Worm (Caenorhabditis elegans) whole organism, young adult: ENCODE results near the gene ztf-20.

Source experiments
- B0019.2 ChIP-seq: fragments of 200-800 bp; sonication (Bioruptor generic); conservative IDR thresholded peaks from 2 replicates; pipeline ENCODE4 v1.3.6; 2022; ENCODE audit warnings: missing genetic modification reagents, missing genetic modification characterization, missing compliant biosample characterization
- B0261.1 ChIP-seq: sonication (generic microtip); optimal IDR thresholded peaks from 2 replicates; lab custom pipeline; 2016; ENCODE audit warnings: mild to moderate bottlenecking, missing genetic modification characterization, moderate library complexity, missing compliant biosample characterization
- B0336.3 ChIP-seq: fragments of 200-800 bp; sonication (Bioruptor generic); IDR thresholded peaks from 2 replicates; pipeline ENCODE4 v1.3.6; 2022; ENCODE audit warnings: missing genetic modification characterization, missing compliant biosample characterization
- F22D6.2 ChIP-seq: sonication (generic microtip); optimal IDR thresholded peaks from 2 replicates; lab custom pipeline; 2016; ENCODE audit warnings: mild to moderate bottlenecking, missing genetic modification characterization, missing compliant biosample characterization
- F33H1.4 ChIP-seq: fragments of 200-800 bp; sonication (Bioruptor generic); IDR thresholded peaks from 2 replicates; pipeline ENCODE4 v1.3.6; 2022; ENCODE audit warnings: missing genetic modification reagents, missing genetic modification characterization, missing compliant biosample characterization
- F55B11.4 ChIP-seq: sonication (generic microtip); optimal IDR thresholded peaks from 2 replicates; lab custom pipeline; 2016; ENCODE audit warnings: missing compliant biosample characterization, missing genetic modification characterization, borderline replicate concordance; ENCODE audit not compliant: insufficient read depth
- F57A8.1 ChIP-seq: fragments of 200-800 bp; sonication (Bioruptor generic); optimal IDR thresholded peaks from 2 replicates; lab custom pipeline; 2018; ENCODE audit warnings: mild to moderate bottlenecking, missing genetic modification characterization, moderate library complexity, missing compliant biosample characterization
- atf-7 ChIP-seq: sonication (generic microtip); optimal IDR thresholded peaks from 2 replicates; lab custom pipeline; 2017; ENCODE audit warnings: mild to moderate bottlenecking, missing genetic modification characterization, missing compliant biosample characterization
- attf-6 ChIP-seq: fragments of 200-800 bp; sonication (Bioruptor generic); IDR thresholded peaks from 2 replicates; pipeline ENCODE4 v1.3.6; 2022; ENCODE audit warnings: missing genetic modification reagents, missing genetic modification characterization, missing compliant biosample characterization
- bed-1 ChIP-seq: fragments of 200-800 bp; sonication (Bioruptor generic); IDR thresholded peaks from 2 replicates; pipeline ENCODE4 v1.3.6; 2022; ENCODE audit warnings: missing genetic modification reagents, missing genetic modification characterization, missing compliant biosample characterization
- ccch-3 ChIP-seq: fragments of 200-800 bp; sonication (Bioruptor generic); optimal IDR thresholded peaks from 2 replicates; lab custom pipeline; 2018; ENCODE audit warnings: mild to moderate bottlenecking, missing genetic modification characterization, missing compliant biosample characterization
- cebp-2 ChIP-seq: fragments of 200-800 bp; sonication (Bioruptor generic); IDR thresholded peaks from 2 replicates; pipeline ENCODE4 v1.3.6; 2022; ENCODE audit warnings: missing genetic modification characterization, missing compliant biosample characterization
- chd-7 ChIP-seq: sonication (generic microtip); optimal IDR thresholded peaks from 2 replicates; lab custom pipeline; 2016; ENCODE audit warnings: mild to moderate bottlenecking, missing genetic modification characterization, moderate library complexity, missing compliant biosample characterization
- die-1 ChIP-seq: sonication (generic microtip); optimal IDR thresholded peaks from 2 replicates; lab custom pipeline; 2016; ENCODE audit warnings: missing genotype, mild to moderate bottlenecking, missing genetic modification characterization, missing compliant biosample characterization
- dox-1 ChIP-seq: fragments of 200-800 bp; sonication (Bioruptor generic); IDR thresholded peaks from 2 replicates; pipeline ENCODE4 v1.3.6; 2022; ENCODE audit warnings: missing genetic modification reagents, missing genetic modification characterization, missing compliant biosample characterization
- dpff-1 ChIP-seq: sonication (generic microtip); optimal IDR thresholded peaks from 2 replicates; lab custom pipeline; 2017; ENCODE audit warnings: mild to moderate bottlenecking, missing genetic modification characterization, missing compliant biosample characterization
- ekl-4 ChIP-seq: fragments of 200-800 bp; sonication (Bioruptor generic); IDR thresholded peaks from 2 replicates; pipeline ENCODE4 v1.3.6; 2022; ENCODE audit warnings: missing genetic modification reagents, missing genetic modification characterization, missing compliant biosample characterization
- hlh-26 ChIP-seq: fragments of 200-800 bp; sonication (Bioruptor generic); conservative IDR thresholded peaks from 2 replicates; pipeline ENCODE4 v1.3.6; 2022; ENCODE audit warnings: missing genetic modification reagents, missing genetic modification characterization, missing compliant biosample characterization
- hmg-20 ChIP-seq: fragments of 200-800 bp; sonication (Bioruptor generic); IDR thresholded peaks from 2 replicates; pipeline ENCODE4 v1.3.6; 2022; ENCODE audit warnings: missing genetic modification reagents, missing genetic modification characterization, missing compliant biosample characterization
- let-526 ChIP-seq: fragments of 200-800 bp; sonication (Bioruptor generic); IDR thresholded peaks from 2 replicates; pipeline ENCODE4 v1.3.6; 2022; ENCODE audit warnings: missing genetic modification reagents, missing genetic modification characterization, missing compliant biosample characterization
- lin-26 ChIP-seq: fragments of 200-800 bp; sonication (Bioruptor generic); IDR thresholded peaks from 2 replicates; pipeline ENCODE4 v1.3.6; 2022; ENCODE audit warnings: missing genetic modification reagents, missing genetic modification characterization, missing compliant biosample characterization
- lin-40 ChIP-seq: sonication (generic microtip); optimal IDR thresholded peaks from 2 replicates; lab custom pipeline; 2016; ENCODE audit warnings: missing genetic modification characterization, mild to moderate bottlenecking, missing compliant biosample characterization, missing genotype, missing genetic modification reagents
- lsy-27 ChIP-seq: sonication (generic microtip); optimal IDR thresholded peaks from 2 replicates; lab custom pipeline; 2017; ENCODE audit warnings: missing genetic modification characterization, mild to moderate bottlenecking, missing compliant biosample characterization, antibody characterized with exemption, missing genotype, borderline replicate concordance; ENCODE audit not compliant: insufficient read depth
- madf-8 ChIP-seq: fragments of 200-800 bp; sonication (Bioruptor generic); conservative IDR thresholded peaks from 2 replicates; pipeline ENCODE4 v1.3.6; 2022; ENCODE audit warnings: missing genetic modification reagents, missing genetic modification characterization, missing compliant biosample characterization
- mel-28 ChIP-seq: sonication (generic microtip); optimal IDR thresholded peaks from 2 replicates; lab custom pipeline; 2016; ENCODE audit warnings: borderline replicate concordance, mild to moderate bottlenecking, missing genetic modification characterization, missing compliant biosample characterization
- mxl-1 ChIP-seq: sonication (generic microtip); optimal IDR thresholded peaks from 2 replicates; lab custom pipeline; 2016; ENCODE audit warnings: missing genetic modification characterization, missing compliant biosample characterization
- nfya-1 ChIP-seq: sonication (generic microtip); optimal IDR thresholded peaks from 2 replicates; lab custom pipeline; 2017; ENCODE audit warnings: antibody characterized with exemption, missing compliant biosample characterization, missing genetic modification characterization, borderline replicate concordance; ENCODE audit not compliant: insufficient read depth
- nhr-80 ChIP-seq: sonication (generic microtip); optimal IDR thresholded peaks from 2 replicates; lab custom pipeline; 2016; ENCODE audit warnings: missing genetic modification characterization, missing compliant biosample characterization
- rec-8 ChIP-seq, 2 experiments: sonication (generic microtip); optimal IDR thresholded peaks; 2 replicates each; lab custom pipeline; 2016; ENCODE audit warnings: mild to moderate bottlenecking in 2 of 2, missing genetic modification characterization in 2 of 2, missing genetic modification reagents in 2 of 2, missing genotype in 2 of 2, missing biosample characterization in 1 of 2, missing compliant biosample characterization in 1 of 2, moderate library complexity in 1 of 2
- sea-2 ChIP-seq: fragments of 200-800 bp; sonication (Bioruptor generic); IDR thresholded peaks from 2 replicates; pipeline ENCODE4 v1.3.6; 2022; ENCODE audit warnings: missing genetic modification characterization, missing compliant biosample characterization
- snpc-4 ChIP-seq, 5 experiments: fragments of 150-350 bp in 1 of 5; sonication (generic microtip) in 4 of 5; optimal IDR thresholded peaks; 2 replicates each; lab custom pipeline; 2014 to 2018; ENCODE audit warnings: missing genetic modification characterization in 5 of 5, missing biosample characterization in 3 of 5, antibody characterized with exemption in 2 of 5, mild to moderate bottlenecking in 2 of 5, missing compliant biosample characterization in 2 of 5, missing genotype in 2 of 5, moderate library complexity in 2 of 5, missing genetic modification reagents in 1 of 5
- sptf-2 ChIP-seq: fragments of 200-800 bp; sonication (Bioruptor generic); optimal IDR thresholded peaks from 2 replicates; lab custom pipeline; 2018; ENCODE audit warnings: mild to moderate bottlenecking, missing genetic modification characterization, missing compliant biosample characterization
- unc-62 ChIP-seq: fragments of 150-350 bp; optimal IDR thresholded peaks from 2 replicates; lab custom pipeline; 2014; ENCODE audit warnings: missing biosample characterization, missing genetic modification reagents, missing genetic modification characterization
- zim-3 ChIP-seq: sonication (generic microtip); optimal IDR thresholded peaks from 2 replicates; lab custom pipeline; 2017; ENCODE audit warnings: mild to moderate bottlenecking, missing genetic modification characterization, moderate library complexity, missing compliant biosample characterization
- ztf-18 ChIP-seq: sonication (generic microtip); optimal IDR thresholded peaks from 2 replicates; lab custom pipeline; 2016; ENCODE audit warnings: missing genotype, mild to moderate bottlenecking, missing genetic modification characterization, missing compliant biosample characterization
- ztf-22 ChIP-seq: fragments of 200-800 bp; sonication (Bioruptor generic); optimal IDR thresholded peaks from 2 replicates; lab custom pipeline; 2018; ENCODE audit warnings: mild to moderate bottlenecking, missing genetic modification characterization, moderate library complexity, missing compliant biosample characterization
- ztf-25 ChIP-seq: fragments of 200-800 bp; sonication (Bioruptor generic); IDR thresholded peaks from 2 replicates; pipeline ENCODE4 v1.3.6; 2022; ENCODE audit warnings: missing genetic modification reagents, missing genetic modification characterization, missing compliant biosample characterization
- ztf-6 ChIP-seq: fragments of 200-800 bp; sonication (Bioruptor generic); IDR thresholded peaks from 2 replicates; pipeline ENCODE4 v1.3.6; 2022; ENCODE audit warnings: missing genetic modification reagents, missing genetic modification characterization, missing compliant biosample characterization

The ztf-20 gene

DNA sequence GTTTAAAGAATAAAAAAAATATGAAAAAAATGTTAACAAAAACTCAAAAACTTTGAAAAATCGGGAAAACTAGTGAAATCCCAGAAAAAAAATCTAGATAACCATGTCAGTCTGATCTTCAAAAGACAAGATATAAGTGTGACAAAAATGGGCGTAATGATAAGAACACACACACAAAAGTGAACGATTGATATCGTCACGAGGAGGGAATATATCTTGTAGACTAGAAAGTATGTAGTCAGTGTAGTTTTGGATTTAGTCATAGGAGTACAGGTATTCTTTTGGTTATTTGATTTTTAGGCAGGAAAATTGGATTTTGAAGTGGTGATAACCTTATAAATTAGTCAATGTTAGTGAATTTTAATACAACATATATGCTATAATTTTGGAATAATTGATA is 25.4 kb downstream of the ztf-20 start:
- TF ChIP-seq dpff-1 (no peak), F57A8.1 (GFP tag; lab: Kevin White, UChicago) (no peak), cebp-2 (no peak), F22D6.2 (tag; lab: Kevin White, UChicago) (no peak), mxl-1 (tag; lab: Kevin White, UChicago) (no peak), ztf-6 (GFP tag; lab: Robert Waterston, UW) (no peak), B0261.1 (no peak), F55B11.4 (tag; lab: Kevin White, UChicago) (no peak), ztf-22 (no peak), chd-7 (no peak), unc-62 (GFP tag; lab: Kevin White, UChicago) (no peak), lsy-27 (tag; lab: Kevin White, UChicago) (no peak), nhr-80 (no peak), die-1 (tag; lab: Kevin White, UChicago) (no peak), madf-8 (GFP tag; lab: Robert Waterston, UW) (no peak)

DNA sequence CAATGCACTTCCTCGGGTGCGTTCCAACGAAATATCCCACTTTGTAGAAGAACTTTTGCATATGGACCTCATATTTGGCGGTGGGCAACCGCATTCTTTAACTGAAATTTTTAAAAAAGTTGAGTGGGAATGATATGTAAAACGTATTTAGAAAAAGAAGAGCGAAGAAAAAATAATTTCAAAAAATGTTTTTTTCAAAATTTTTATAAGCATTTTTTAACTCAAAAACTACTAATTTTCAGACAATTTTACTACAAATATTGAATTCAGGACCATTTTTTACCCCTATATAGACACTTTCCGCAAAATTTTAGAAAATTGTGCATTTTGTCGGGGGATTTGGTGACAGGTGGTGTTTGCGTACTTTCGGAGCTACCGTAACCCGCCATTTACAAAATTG is 28.7 kb downstream of the ztf-20 start, which contains the start of gene ptr-22:
TSS of gene ptr-22 (minus strand) at position 101 of the 400 bp plus-strand sequence.
- no peak for TF ChIP-seq B0336.3 (GFP tag; lab: Robert Waterston, UW)
- TF ChIP-seq B0261.1: no peak
- TF ChIP-seq let-526 (GFP tag; lab: Robert Waterston, UW): no peak
- no peak for TF ChIP-seq ztf-18
- TF ChIP-seq chd-7: no peak

DNA sequence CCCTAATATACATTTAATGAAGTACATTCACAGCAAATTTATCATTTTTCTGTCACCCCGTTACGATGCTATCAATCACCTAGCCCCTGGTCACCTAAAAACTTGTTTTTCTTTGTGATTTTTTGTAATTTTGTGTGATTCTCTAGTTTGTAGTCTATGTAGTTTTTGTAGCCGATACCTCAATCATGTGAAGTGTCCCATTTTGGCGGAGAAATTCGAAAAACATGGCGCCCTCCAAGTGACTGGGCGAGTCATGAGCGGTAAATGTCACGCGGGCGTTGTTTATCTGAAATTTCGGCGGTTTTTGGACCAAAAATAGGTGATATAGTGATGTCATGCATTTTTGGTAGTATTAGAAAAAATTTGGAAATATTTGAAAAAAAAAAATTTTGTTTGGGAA is 29.2 kb downstream of the ztf-20 start:
- TF ChIP-seq bed-1 (GFP tag; lab: Robert Waterston, UW) (no peak), hmg-20 (GFP tag; lab: Robert Waterston, UW) (no peak), F33H1.4 (no peak), atf-7 (tag; lab: Kevin White, UChicago) (no peak), lin-40 (no peak), chd-7 (no peak), attf-6 (GFP tag; lab: Robert Waterston, UW) (no peak), ccch-3 (GFP tag; lab: Kevin White, UChicago) (no peak), mel-28 (tag; lab: Kevin White, UChicago) (no peak)

DNA sequence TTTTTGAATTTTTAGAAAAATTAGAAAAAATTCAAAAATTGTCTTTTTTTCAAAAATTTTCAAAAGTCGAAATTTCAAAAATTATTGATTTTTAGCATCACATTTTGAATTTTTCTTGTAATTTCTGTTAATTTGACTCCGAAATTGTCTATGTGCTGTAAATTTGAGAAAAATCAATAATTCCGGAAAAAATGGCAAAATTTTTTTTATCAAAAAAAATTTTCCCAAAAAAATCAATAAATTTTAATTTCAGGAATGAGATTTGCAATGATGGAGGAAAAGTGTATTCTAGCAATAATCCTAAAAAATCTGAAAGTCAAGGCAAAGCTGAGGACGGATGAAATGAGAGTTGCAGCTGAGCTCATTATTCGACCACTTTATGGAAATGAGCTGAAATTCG is 42.6 kb downstream of the ztf-20 start:
- TF ChIP-seq sea-2 (GFP tag; lab: Robert Waterston, UW): no peak
- no peak for TF ChIP-seq nfya-1
- TF ChIP-seq lin-26 (GFP tag; lab: Robert Waterston, UW): no peak
- no peak for TF ChIP-seq F33H1.4
- no peak for TF ChIP-seq ztf-25 (GFP tag; lab: Robert Waterston, UW)
- TF ChIP-seq F22D6.2 (tag; lab: Kevin White, UChicago): no peak
- no peak for TF ChIP-seq B0019.2 (GFP tag; lab: Robert Waterston, UW)
- TF ChIP-seq hlh-26 (GFP tag; lab: Robert Waterston, UW): no peak
- no peak for TF ChIP-seq die-1 (tag; lab: Kevin White, UChicago)
- TF ChIP-seq dox-1 (GFP tag; lab: Robert Waterston, UW): no peak
- no peak for TF ChIP-seq zim-3 (tag; lab: Kevin White, UChicago)
- no peak for TF ChIP-seq snpc-4 (GFP tag; optimal IDR thresholded peaks at IDR 0.05; lab: Kevin White, UChicago)
- TF ChIP-seq snpc-4 (tag; optimal IDR thresholded peaks at IDR 0.05; lab: Kevin White, UChicago): no peak
- no peak for TF ChIP-seq sptf-2 (GFP tag; lab: Kevin White, UChicago)
- TF ChIP-seq ekl-4 (GFP tag; lab: Robert Waterston, UW): no peak
- no peak for TF ChIP-seq rec-8 (tag; optimal IDR thresholded peaks at IDR 0.05; lab: Kevin White, UChicago)
